Fruit fly (Drosophila melanogaster) whole organism, pupa: ENCODE results near the gene mri.

Source experiments
- CG10348 ChIP-seq: fragments of 200-800 bp; sonication (Bioruptor generic); IDR thresholded peaks from 2 replicates; pipeline ENCODE4 v1.3.6; 2022; ENCODE audit warnings: missing biosample characterization, missing genetic modification characterization
- CG12605 ChIP-seq: fragments of 200-800 bp; sonication (Bioruptor generic); IDR thresholded peaks from 2 replicates; pipeline ENCODE4 v1.3.6; 2022; ENCODE audit warnings: missing biosample characterization, missing genetic modification characterization
- CG13204 ChIP-seq: fragments of 200-800 bp; sonication (Bioruptor generic); optimal IDR thresholded peaks from 2 replicates; lab custom pipeline; 2018; ENCODE audit warnings: missing biosample characterization, mild to moderate bottlenecking, missing genetic modification characterization, moderate library complexity
- CG14655 ChIP-seq: fragments of 200-800 bp; sonication (Bioruptor generic); optimal IDR thresholded peaks from 3 replicates; lab custom pipeline; 2017; ENCODE audit warnings: mild to moderate bottlenecking, missing biosample characterization, missing genetic modification reagents, missing genetic modification characterization
- CG15710 ChIP-seq: fragments of 200-800 bp; sonication (Bioruptor generic); optimal IDR thresholded peaks from 2 replicates; lab custom pipeline; 2018; ENCODE audit warnings: missing biosample characterization, mild to moderate bottlenecking, missing genetic modification characterization, moderate library complexity
- CG17806 ChIP-seq: fragments of 200-800 bp; sonication (Bioruptor generic); optimal IDR thresholded peaks from 2 replicates; lab custom pipeline; 2018; ENCODE audit warnings: missing biosample characterization, mild to moderate bottlenecking, missing genetic modification characterization, moderate library complexity
- CG32121 ChIP-seq: fragments of 200-800 bp; sonication (Bioruptor generic); IDR thresholded peaks from 2 replicates; pipeline ENCODE4 v1.3.6; 2022; ENCODE audit warnings: missing biosample characterization, missing genetic modification characterization
- CG34367 ChIP-seq: fragments of 200-800 bp; sonication (Bioruptor generic); optimal IDR thresholded peaks from 2 replicates; lab custom pipeline; 2018; ENCODE audit warnings: missing biosample characterization, mild to moderate bottlenecking, missing genetic modification characterization
- CG4496 ChIP-seq: fragments of 200-800 bp; sonication (Bioruptor generic); IDR thresholded peaks from 3 replicates; pipeline ENCODE4 v1.3.6; 2022; ENCODE audit warnings: missing biosample characterization, missing genetic modification characterization
- CG8159 ChIP-seq: fragments of 200-800 bp; sonication (Bioruptor generic); optimal IDR thresholded peaks from 3 replicates; lab custom pipeline; 2018; ENCODE audit warnings: missing biosample characterization, mild to moderate bottlenecking, missing genetic modification characterization, moderate library complexity
- CG8301 ChIP-seq: fragments of 200-800 bp; sonication (Bioruptor generic); optimal IDR thresholded peaks from 2 replicates; lab custom pipeline; 2018; ENCODE audit warnings: missing biosample characterization, mild to moderate bottlenecking, missing genetic modification characterization
- CG9948 ChIP-seq: fragments of 200-800 bp; sonication (Bioruptor generic); optimal IDR thresholded peaks from 2 replicates; lab custom pipeline; 2018; ENCODE audit warnings: missing biosample characterization, mild to moderate bottlenecking, missing genetic modification characterization, moderate library complexity
- D1 ChIP-seq: fragments of 200-800 bp; sonication (Bioruptor generic); optimal IDR thresholded peaks from 2 replicates; lab custom pipeline; 2018; ENCODE audit warnings: missing biosample characterization, mild to moderate bottlenecking, missing genetic modification characterization, moderate library complexity
- EcR ChIP-seq: fragments of 200-800 bp; sonication (Bioruptor generic); optimal IDR thresholded peaks from 3 replicates; lab custom pipeline; 2019; ENCODE audit warnings: missing biosample characterization, missing genetic modification characterization, mild to moderate bottlenecking, moderate library complexity, missing genetic modification reagents
- Ets98B ChIP-seq: fragments of 200-800 bp; sonication (Bioruptor generic); IDR thresholded peaks from 2 replicates; pipeline ENCODE4 v1.3.6; 2022; ENCODE audit warnings: missing biosample characterization, missing genetic modification characterization
- Pif1A ChIP-seq: fragments of 200-800 bp; sonication (Bioruptor generic); optimal IDR thresholded peaks from 3 replicates; lab custom pipeline; 2016; ENCODE audit warnings: missing biosample characterization, missing genetic modification characterization
- Pif1B ChIP-seq: fragments of 200-800 bp; sonication (Bioruptor generic); optimal IDR thresholded peaks from 3 replicates; lab custom pipeline; 2016; ENCODE audit warnings: missing biosample characterization, missing genetic modification characterization
- Snoo ChIP-seq: fragments of 200-800 bp; sonication (Bioruptor generic); optimal IDR thresholded peaks from 3 replicates; lab custom pipeline; 2017; ENCODE audit warnings: missing biosample characterization, mild to moderate bottlenecking, missing genetic modification characterization, inconsistent platforms
- fd96Ca ChIP-seq: fragments of 200-800 bp; sonication (Bioruptor generic); IDR thresholded peaks from 3 replicates; pipeline ENCODE4 v1.3.6; 2022; ENCODE audit warnings: missing biosample characterization, missing genetic modification characterization
- gl ChIP-seq: fragments of 200-800 bp; sonication (Bioruptor generic); optimal IDR thresholded peaks from 2 replicates; lab custom pipeline; 2018; ENCODE audit warnings: missing biosample characterization, mild to moderate bottlenecking, missing genetic modification characterization
- rn ChIP-seq: fragments of 200-800 bp; sonication (Bioruptor generic); IDR thresholded peaks from 2 replicates; pipeline ENCODE4 v1.3.6; 2022; ENCODE audit warnings: missing biosample characterization, missing genetic modification characterization

The mri gene

dm6 chr3L:246644-247199 lies 46.7 kb downstream of the mri start:
- TF ChIP-seq CG34367 (tag; lab: Kevin White, UChicago) = peak; percentile 47
- TF ChIP-seq CG17806 = peak; percentile 5
- peak; percentile 35; the same call in 1 of the 2 replicates for TF ChIP-seq CG32121 (GFP tag; lab: Robert Waterston, UW)
- no peak for TF ChIP-seq Pif1A (GFP tag; lab: Kevin White, UChicago)
- TF ChIP-seq Snoo (tag; lab: Kevin White, UChicago) = peak; percentile 44

- TF ChIP-seq EcR (no peak), CG14655 (GFP tag; lab: Kevin White, UChicago) (no peak), CG17806 (no peak), Pif1B (GFP tag; lab: Kevin White, UChicago) (no peak), Ets98B (no peak), CG10348 (no peak), CG4496 (no peak), CG34367 (tag; lab: Kevin White, UChicago) (no peak), CG13204 (GFP tag; lab: Kevin White, UChicago) (no peak), CG32121 (GFP tag; lab: Robert Waterston, UW) (no peak), CG9948 (tag; lab: Kevin White, UChicago) (no peak), Snoo (tag; lab: Kevin White, UChicago) (no peak), CG8159 (tag; lab: Kevin White, UChicago) (no peak), fd96Ca (GFP tag; lab: Robert Waterston, UW) (no peak), gl (tag; lab: Kevin White, UChicago) (no peak), Pif1A (GFP tag; lab: Kevin White, UChicago) (no peak)
Measured at dm6 chr3L:247482-248225, 47.7 kb downstream of the mri start, which contains the start of gene mthl14. TSS of gene mthl14 (plus strand) at chr3L:247491.

- no peak for TF ChIP-seq CG15710
- no peak for TF ChIP-seq CG12605
- no peak for TF ChIP-seq Pif1B (GFP tag; lab: Kevin White, UChicago)
- TF ChIP-seq CG8159 (tag; lab: Kevin White, UChicago) = no peak
- TF ChIP-seq CG17806 = no peak
- TF ChIP-seq CG4496 = no peak
- no peak for TF ChIP-seq Snoo (tag; lab: Kevin White, UChicago)
- TF ChIP-seq gl (tag; lab: Kevin White, UChicago) = no peak
- no peak for TF ChIP-seq CG9948 (tag; lab: Kevin White, UChicago)
- no peak for TF ChIP-seq CG8301 (tag; lab: Kevin White, UChicago)
- no peak for TF ChIP-seq CG14655 (GFP tag; lab: Kevin White, UChicago)
- no peak for TF ChIP-seq CG10348
- no peak for TF ChIP-seq CG13204 (GFP tag; lab: Kevin White, UChicago)
- TF ChIP-seq rn = no peak
- TF ChIP-seq EcR = no peak
- TF ChIP-seq D1 (tag; lab: Kevin White, UChicago) = no peak
- no peak for TF ChIP-seq CG32121 (GFP tag; lab: Robert Waterston, UW)
- no peak for TF ChIP-seq CG34367 (tag; lab: Kevin White, UChicago)
Measured at dm6 chr3L:248226-248758, 48.3 kb downstream of the mri start.
